Fruit fly (Drosophila melanogaster): ENCODE results near the gene Dph4.

Dph4 gene

dm6 chr3R:5591398-5591853 is 32.5 kb downstream of the Dph4 start, which contains the start of the genes noi and Vha26 (continued):
- TF ChIP-seq Lim3 (GFP tag; IDR thresholded peaks at IDR 0.05) (no peak), MBD-R2 (GFP tag; IDR thresholded peaks at IDR 0.05) (peak; percentile 61), CG15514 (GFP tag; optimal IDR thresholded peaks at IDR 0.05) (peak; percentile 73), gcm (GFP tag; optimal IDR thresholded peaks at IDR 0.05) (no peak), chif (GFP tag; optimal IDR thresholded peaks at IDR 0.05) (no peak), gro (GFP tag; optimal IDR thresholded peaks at IDR 0.05) (no peak), D19B (GFP tag; optimal IDR thresholded peaks at IDR 0.05) (no peak), CG34224 (GFP tag; IDR thresholded peaks at IDR 0.05; ENCODE audit: partially characterized antibody) (peak; percentile 47; the same call in 2 of the 3 replicates), CG10321 (GFP tag; IDR thresholded peaks at IDR 0.05) (no peak), Mad (GFP tag; optimal IDR thresholded peaks at IDR 0.05) (peak; percentile 13), bbx (GFP tag; IDR thresholded peaks at IDR 0.05; ENCODE audit: partially characterized antibody) (peak; percentile 54), ato (GFP tag; IDR thresholded peaks at IDR 0.05; ENCODE audit: partially characterized antibody) (no peak), odd (GFP tag; optimal IDR thresholded peaks at IDR 0.05) (no peak), CG17186 (GFP tag; optimal IDR thresholded peaks at IDR 0.05) (peak; percentile 78), mam (GFP tag; optimal IDR thresholded peaks at IDR 0.05) (peak; percentile 65), zfh2 (GFP tag; optimal IDR thresholded peaks at IDR 0.05) (peak; percentile 59), abd-A (tag; optimal IDR thresholded peaks at IDR 0.05) (no peak), zen2 (GFP tag; IDR thresholded peaks at IDR 0.05; ENCODE audit: partially characterized antibody) (no peak), Fer2 (tag; optimal IDR thresholded peaks at IDR 0.05) (peak; percentile 8), slou (GFP tag; optimal IDR thresholded peaks at IDR 0.05) (peak; percentile 10), Adf1 (GFP tag; IDR thresholded peaks at IDR 0.05) (0 out of 2 replicates have a peak, but pooled peaks have one; percentile 24), CG14860 (GFP tag; IDR thresholded peaks at IDR 0.05; ENCODE audit: partially characterized antibody) (peak; percentile 36; the same call in 1 of the 3 replicates), HLH54F (GFP tag; optimal IDR thresholded peaks at IDR 0.05) (peak; percentile 50), CG31365 (tag; optimal IDR thresholded peaks at IDR 0.05) (no peak), Pdp1 (GFP tag; optimal IDR thresholded peaks at IDR 0.05) (peak; percentile 4 to 43), shn (GFP tag; optimal IDR thresholded peaks at IDR 0.05) (peak; percentile 20), tio (GFP tag; optimal IDR thresholded peaks at IDR 0.05) (no peak), tna (GFP tag; IDR thresholded peaks at IDR 0.05; ENCODE audit: partially characterized antibody) (no peak), pnt (GFP tag; optimal IDR thresholded peaks at IDR 0.05) (no peak), Dad (GFP tag; optimal IDR thresholded peaks at IDR 0.05) (no peak), sima (GFP tag; optimal IDR thresholded peaks at IDR 0.05) (no peak), CG13624 (GFP tag; optimal IDR thresholded peaks at IDR 0.05) (peak; percentile 33), knrl (GFP tag; IDR thresholded peaks at IDR 0.05; ENCODE audit: partially characterized antibody) (peak; percentile 74), Oli (tag; optimal IDR thresholded peaks at IDR 0.05) (no peak), ranshi (GFP tag; IDR thresholded peaks at IDR 0.05) (no peak), CG15073 (GFP tag; optimal IDR thresholded peaks at IDR 0.05) (no peak), Taf1 (GFP tag; IDR thresholded peaks at IDR 0.05) (no peak), wor (GFP tag; IDR thresholded peaks at IDR 0.05) (no peak), Vsx1 (GFP tag; optimal IDR thresholded peaks at IDR 0.05) (no peak), Hr3 (GFP tag; optimal IDR thresholded peaks at IDR 0.05) (peak; percentile 28), CG18764 (GFP tag; optimal IDR thresholded peaks at IDR 0.05) (peak; percentile 29), CG3281 (GFP tag; optimal IDR thresholded peaks at IDR 0.05) (peak; percentile 22), CG13296 (GFP tag; optimal IDR thresholded peaks at IDR 0.05) (peak; percentile 7), CG32772 (GFP tag; IDR thresholded peaks at IDR 0.05) (no peak), row (GFP tag; IDR thresholded peaks at IDR 0.05) (peak; percentile 91), Trl (optimal IDR thresholded peaks at IDR 0.05) (no peak), Trl (GFP tag; optimal IDR thresholded peaks at IDR 0.05) (no peak), hkb (optimal IDR thresholded peaks at IDR 0.05) (no peak), hkb (GFP tag; IDR thresholded peaks at IDR 0.05) (no peak), CG13287 (GFP tag; IDR thresholded peaks at IDR 0.05; ENCODE audit: partially characterized antibody) (no peak; the same call in none of the 2 replicates), CG16779 (GFP tag; IDR thresholded peaks at IDR 0.05) (no peak)
